Fruit fly (Drosophila melanogaster): ENCODE data around the gene CG14551.

Gene CG14551

DNA sequence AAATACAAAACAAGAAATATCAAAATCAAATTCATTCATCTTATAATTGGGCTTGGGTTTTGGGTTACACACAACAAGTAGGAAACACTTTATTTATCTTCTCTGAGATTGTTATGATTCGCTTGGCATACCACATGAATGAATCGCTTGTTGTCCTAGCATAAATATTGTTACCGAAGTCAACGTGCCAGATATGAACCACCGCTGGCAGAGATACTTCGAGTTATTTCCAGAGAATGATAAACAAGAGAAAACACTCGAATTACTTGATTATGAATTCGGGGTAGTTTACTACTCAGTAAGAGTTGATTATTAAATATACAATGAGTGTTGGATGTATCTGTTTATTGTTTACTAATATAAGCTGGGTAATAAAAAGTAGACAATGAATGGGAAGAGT is 51.3 kb downstream of the CG14551 start (continued):
- TF ChIP-seq CG34224 (GFP tag; IDR thresholded peaks at IDR 0.05; ENCODE audit: partially characterized antibody) = no peak
- no peak for TF ChIP-seq CG11456 (GFP tag; IDR thresholded peaks at IDR 0.05)
- TF ChIP-seq CG17568 (GFP tag; optimal IDR thresholded peaks at IDR 0.05) = peak; percentile 67
- TF ChIP-seq CG5180 (GFP tag; optimal IDR thresholded peaks at IDR 0.05) = no peak
- no peak for TF ChIP-seq CG9437 (GFP tag; optimal IDR thresholded peaks at IDR 0.05)
- TF ChIP-seq CG3995 (GFP tag; optimal IDR thresholded peaks at IDR 0.05) = no peak
- TF ChIP-seq fd102C (GFP tag; optimal IDR thresholded peaks at IDR 0.05) = peak; percentile 49
- TF ChIP-seq Sox102F (GFP tag; optimal IDR thresholded peaks at IDR 0.05) = no peak
- no peak for TF ChIP-seq B-H2 (GFP tag; optimal IDR thresholded peaks at IDR 0.05)
- no peak for TF ChIP-seq Rfx (GFP tag; IDR thresholded peaks at IDR 0.05)
- peak; percentile 24 for TF ChIP-seq CG12299 (tag; optimal IDR thresholded peaks at IDR 0.05)
- peak; percentile 24 for TF ChIP-seq pros (GFP tag; optimal IDR thresholded peaks at IDR 0.05)
- no peak for TF ChIP-seq da (GFP tag; optimal IDR thresholded peaks at IDR 0.05)
- no peak for TF ChIP-seq Nf-YA (GFP tag; IDR thresholded peaks at IDR 0.05)
- no peak for TF ChIP-seq NK7.1 (GFP tag; optimal IDR thresholded peaks at IDR 0.05)
- no peak for TF ChIP-seq CG4282 (GFP tag; optimal IDR thresholded peaks at IDR 0.05)
- TF ChIP-seq CG2116 (GFP tag; optimal IDR thresholded peaks at IDR 0.05) = peak; percentile 1
- TF ChIP-seq ara (GFP tag; IDR thresholded peaks at IDR 0.05) = no peak
- TF ChIP-seq Xrp1 (GFP tag; IDR thresholded peaks at IDR 0.05) = peak; percentile 43; the same call in 1 of the 2 replicates
- TF ChIP-seq nom (GFP tag; optimal IDR thresholded peaks at IDR 0.05) = peak; percentile 25
- peak; percentile 32 for TF ChIP-seq CG33213 (GFP tag; optimal IDR thresholded peaks at IDR 0.05)
- peak; percentile 79 for TF ChIP-seq CG33557 (GFP tag; optimal IDR thresholded peaks at IDR 0.05)
- peak; percentile 58 for TF ChIP-seq CG14710 (tag; optimal IDR thresholded peaks at IDR 0.05)
- peak; percentile 44 for TF ChIP-seq CG12236 (GFP tag; optimal IDR thresholded peaks at IDR 0.05)
- peak; percentile 95 for TF ChIP-seq HLHmδ (GFP tag; optimal IDR thresholded peaks at IDR 0.05)
- no peak for TF ChIP-seq chif (GFP tag; optimal IDR thresholded peaks at IDR 0.05)
- peak in 1 of 3 experiments; percentile 64 for TF ChIP-seq Stat92E (GFP tag; optimal IDR thresholded peaks at IDR 0.05)
- no peak for TF ChIP-seq fd96Cb (tag; optimal IDR thresholded peaks at IDR 0.05)
- TF ChIP-seq C15 (GFP tag; IDR thresholded peaks at IDR 0.05) = no peak
- no peak for TF ChIP-seq CG1024 (GFP tag; IDR thresholded peaks at IDR 0.05)
- TF ChIP-seq CG1603 (tag; optimal IDR thresholded peaks at IDR 0.05) = peak; percentile 43
- TF ChIP-seq Gsc (GFP tag; IDR thresholded peaks at IDR 0.05) = no peak
- TF ChIP-seq CG14441 (GFP tag; IDR thresholded peaks at IDR 0.05) = no peak
- no peak for TF ChIP-seq CG2889 (GFP tag; IDR thresholded peaks at IDR 0.05)
- TF ChIP-seq CG8290 (GFP tag; optimal IDR thresholded peaks at IDR 0.05) = peak; percentile 41
- peak; percentile 44 to 58 for TF ChIP-seq CG8290 (tag; optimal IDR thresholded peaks at IDR 0.05)
- no peak for TF ChIP-seq CG16813 (GFP tag; IDR thresholded peaks at IDR 0.05; ENCODE audit: partially characterized antibody)
- no peak for TF ChIP-seq croc (GFP tag; conservative IDR thresholded peaks at IDR 0.05)
- TF ChIP-seq CG10366 (GFP tag; IDR thresholded peaks at IDR 0.05) = no peak
- TF ChIP-seq al (GFP tag; IDR thresholded peaks at IDR 0.05) = no peak
- peak; percentile 65 for TF ChIP-seq ATbp (GFP tag; optimal IDR thresholded peaks at IDR 0.05)
- TF ChIP-seq CG7963 (GFP tag; IDR thresholded peaks at IDR 0.05; ENCODE audit: partially characterized antibody) = no peak
- no peak for TF ChIP-seq fru (optimal IDR thresholded peaks at IDR 0.05)
- TF ChIP-seq Nf-YB (GFP tag; optimal IDR thresholded peaks at IDR 0.05) = peak; percentile 20
- TF ChIP-seq Dek (tag; optimal IDR thresholded peaks at IDR 0.05) = no peak
- TF ChIP-seq dati (GFP tag; IDR thresholded peaks at IDR 0.05) = no peak
- peak; percentile 6 for TF ChIP-seq NC2β (GFP tag; optimal IDR thresholded peaks at IDR 0.05)
- TF ChIP-seq Atf6 (GFP tag; IDR thresholded peaks at IDR 0.05) = no peak
- peak; percentile 11 for TF ChIP-seq CG12769 (tag; optimal IDR thresholded peaks at IDR 0.05)
- TF ChIP-seq mirr (GFP tag; optimal IDR thresholded peaks at IDR 0.05) = peak; percentile 7
- TF ChIP-seq bsh (GFP tag; optimal IDR thresholded peaks at IDR 0.05) = peak in 1 of 2 experiments; percentile 48

Measured in whole organism, embryonic.